Fruit fly (Drosophila melanogaster) whole organism, adult: ENCODE results near the gene smp-30.

Source experiments
- CG1620 ChIP-seq: fragments of 200-800 bp; sonication (Bioruptor generic); optimal IDR thresholded peaks from 2 replicates; lab custom pipeline; 2016; ENCODE audit warnings: missing biosample characterization, missing genetic modification characterization
- CG33017 ChIP-seq: fragments of 200-800 bp; sonication (Bioruptor generic); optimal IDR thresholded peaks from 2 replicates; lab custom pipeline; 2018; ENCODE audit warnings: missing biosample characterization, mild to moderate bottlenecking, missing genetic modification characterization, moderate library complexity
- Clk ChIP-seq: fragments of 200-800 bp; sonication (Bioruptor generic); optimal IDR thresholded peaks from 2 replicates; lab custom pipeline; 2017; ENCODE audit warnings: missing biosample characterization, missing genetic modification characterization
- Hr96 ChIP-seq: fragments of 200-800 bp; sonication (Bioruptor generic); optimal IDR thresholded peaks from 2 replicates; lab custom pipeline; 2016; ENCODE audit warnings: missing biosample characterization, missing genetic modification characterization
- Mnt ChIP-seq: fragments of 200-800 bp; sonication (Bioruptor generic); optimal IDR thresholded peaks from 2 replicates; lab custom pipeline; 2016; ENCODE audit warnings: missing biosample characterization, mild to moderate bottlenecking, missing genetic modification characterization
- cic ChIP-seq: fragments of 200-800 bp; sonication (Bioruptor generic); optimal IDR thresholded peaks from 2 replicates; lab custom pipeline; 2017; ENCODE audit warnings: missing biosample characterization, mild to moderate bottlenecking, missing genetic modification characterization, moderate library complexity
- cnc ChIP-seq, 2 experiments: fragments of >200 bp; optimal IDR thresholded peaks; 2 replicates each; lab custom pipeline; 2017
- tj ChIP-seq: fragments of 200-800 bp; sonication (Bioruptor generic); optimal IDR thresholded peaks from 3 replicates; lab custom pipeline; 2017; ENCODE audit warnings: missing biosample characterization, mild to moderate bottlenecking, missing genetic modification characterization, moderate library complexity
- toe ChIP-seq: fragments of 200-800 bp; sonication (Bioruptor generic); optimal IDR thresholded peaks from 2 replicates; lab custom pipeline; 2016; ENCODE audit warnings: missing biosample characterization, missing genetic modification characterization

DNA sequence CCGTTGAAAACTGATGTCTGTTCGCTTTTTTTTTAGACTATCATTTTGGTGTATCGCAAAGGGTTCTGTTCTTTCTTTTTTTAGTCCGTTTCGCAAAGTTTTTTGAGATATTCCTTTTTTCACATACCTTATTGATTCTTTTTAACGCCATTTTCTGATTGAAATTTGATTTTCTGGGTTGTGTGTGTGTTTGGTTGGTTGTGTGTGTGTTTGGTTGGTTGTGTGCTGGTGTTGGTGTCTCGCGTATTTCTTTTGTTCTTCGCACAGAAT is 10.9 kb downstream of the smp-30 start:
- TF ChIP-seq cic (GFP tag; lab: Kevin White, UChicago): no peak
- no peak for TF ChIP-seq toe
- TF ChIP-seq Mnt (GFP tag; lab: Kevin White, UChicago): no peak
- no peak for TF ChIP-seq Hr96 (GFP tag; lab: Kevin White, UChicago)
- TF ChIP-seq CG1620: no peak
- TF ChIP-seq Clk (GFP tag; lab: Kevin White, UChicago): no peak
- no peak for TF ChIP-seq tj (GFP tag; lab: Kevin White, UChicago)
- TF ChIP-seq cnc (optimal IDR thresholded peaks at IDR 0.05; lab: Kevin White, UChicago): no peak
- no peak for TF ChIP-seq CG33017
